Fruit fly (Drosophila melanogaster) whole organism, embryonic: ENCODE results near the gene bab1.

Source experiments
- Bdp1 ChIP-seq: fragments of 200-800 bp; sonication (Bioruptor generic); optimal IDR thresholded peaks from 3 replicates; lab custom pipeline; 2016; ENCODE audit warnings: missing biosample characterization, missing genetic modification characterization
- CG10959 ChIP-seq: fragments of 200-800 bp; sonication (Bioruptor generic); IDR thresholded peaks from 2 replicates; pipeline ENCODE4 v1.3.6; 2022; ENCODE audit warnings: missing biosample characterization, missing genetic modification characterization
- CG10979 ChIP-seq: fragments of 200-800 bp; sonication (Bioruptor generic); optimal IDR thresholded peaks from 2 replicates; lab custom pipeline; 2018; ENCODE audit warnings: missing biosample characterization, mild to moderate bottlenecking, missing genetic modification characterization, moderate library complexity
- CG11085 ChIP-seq: fragments of 200-800 bp; sonication (Bioruptor generic); IDR thresholded peaks from 2 replicates; pipeline ENCODE4 v1.3.6; 2022; ENCODE audit warnings: missing biosample characterization, missing genetic modification characterization
- CG12104 ChIP-seq: fragments of 200-800 bp; sonication (Bioruptor generic); optimal IDR thresholded peaks from 3 replicates; lab custom pipeline; 2016; ENCODE audit warnings: missing biosample characterization, missing genetic modification characterization
- CG12769 ChIP-seq: fragments of 200-800 bp; sonication (Bioruptor generic); optimal IDR thresholded peaks from 2 replicates; lab custom pipeline; 2019; ENCODE audit warnings: missing biosample characterization, mild to moderate bottlenecking, missing genetic modification characterization, moderate library complexity
- CG13123 ChIP-seq: fragments of 200-800 bp; sonication (Bioruptor generic); optimal IDR thresholded peaks from 2 replicates; lab custom pipeline; 2016; ENCODE audit warnings: missing biosample characterization, missing genetic modification characterization
- CG13894 ChIP-seq: fragments of 200-800 bp; sonication (Bioruptor generic); optimal IDR thresholded peaks from 3 replicates; lab custom pipeline; 2018; ENCODE audit warnings: missing biosample characterization, mild to moderate bottlenecking, missing genetic modification characterization, moderate library complexity
- CG14710 ChIP-seq: fragments of 200-800 bp; sonication (Bioruptor generic); optimal IDR thresholded peaks from 3 replicates; lab custom pipeline; 2019; ENCODE audit warnings: missing biosample characterization, mild to moderate bottlenecking, missing genetic modification characterization, moderate library complexity
- CG1603 ChIP-seq: fragments of 200-800 bp; sonication (Bioruptor generic); optimal IDR thresholded peaks from 2 replicates; lab custom pipeline; 2019; ENCODE audit warnings: missing biosample characterization, mild to moderate bottlenecking, missing genetic modification characterization, moderate library complexity
- CG1647 ChIP-seq: fragments of 200-800 bp; sonication (Bioruptor generic); optimal IDR thresholded peaks from 3 replicates; lab custom pipeline; 2016; ENCODE audit warnings: missing biosample characterization, missing genetic modification characterization
- CG16863 ChIP-seq: fragments of 200-800 bp; sonication (Bioruptor generic); optimal IDR thresholded peaks from 3 replicates; lab custom pipeline; 2016; ENCODE audit warnings: missing biosample characterization, missing genetic modification characterization
- CG17802 ChIP-seq: fragments of 200-800 bp; sonication (Bioruptor generic); optimal IDR thresholded peaks from 2 replicates; lab custom pipeline; 2018; ENCODE audit warnings: missing biosample characterization, mild to moderate bottlenecking, missing genetic modification characterization, moderate library complexity
- CG18476 ChIP-seq: fragments of 200-800 bp; sonication (Bioruptor generic); optimal IDR thresholded peaks from 2 replicates; lab custom pipeline; 2016; ENCODE audit warnings: missing biosample characterization, mild to moderate bottlenecking, missing genetic modification characterization
- CG2875 ChIP-seq: fragments of 200-800 bp; sonication (Bioruptor generic); optimal IDR thresholded peaks from 2 replicates; lab custom pipeline; 2017; ENCODE audit warnings: missing biosample characterization, mild to moderate bottlenecking, missing genetic modification characterization, missing genetic modification reagents
- CG32532 ChIP-seq: fragments of 200-800 bp; sonication (Bioruptor generic); IDR thresholded peaks from 2 replicates; pipeline ENCODE4 v1.3.6; 2022; ENCODE audit warnings: missing biosample characterization, missing genetic modification characterization
- CG7963 ChIP-seq: fragments of 200-800 bp; sonication (Bioruptor generic); IDR thresholded peaks from 3 replicates; pipeline ENCODE4 v1.3.6; 2022; ENCODE audit warnings: missing biosample characterization, missing genetic modification characterization; ENCODE audit not compliant: partially characterized antibody
- CG8281 ChIP-seq: fragments of 200-800 bp; sonication (Bioruptor generic); optimal IDR thresholded peaks from 2 replicates; lab custom pipeline; 2018; ENCODE audit warnings: missing biosample characterization, mild to moderate bottlenecking, missing genetic modification characterization, moderate library complexity
- CG9609 ChIP-seq: fragments of 200-800 bp; sonication (Bioruptor generic); optimal IDR thresholded peaks from 3 replicates; lab custom pipeline; 2016; ENCODE audit warnings: missing biosample characterization, missing genetic modification characterization
- CG9727 ChIP-seq: fragments of 200-800 bp; sonication (Bioruptor generic); optimal IDR thresholded peaks from 3 replicates; lab custom pipeline; 2017; ENCODE audit warnings: missing biosample characterization, mild to moderate bottlenecking, missing genetic modification characterization
- CG9797 ChIP-seq: fragments of 200-800 bp; sonication (Bioruptor generic); optimal IDR thresholded peaks from 3 replicates; lab custom pipeline; 2018; ENCODE audit warnings: missing biosample characterization, mild to moderate bottlenecking, missing genetic modification characterization
- Camta ChIP-seq: fragments of 200-800 bp; sonication (Bioruptor generic); optimal IDR thresholded peaks from 2 replicates; lab custom pipeline; 2016; ENCODE audit warnings: missing biosample characterization, missing genetic modification characterization
- Dip3 ChIP-seq: fragments of 200-800 bp; sonication (Bioruptor generic); optimal IDR thresholded peaks from 3 replicates; lab custom pipeline; 2016; ENCODE audit warnings: missing biosample characterization, missing genetic modification characterization
- Drgx ChIP-seq: fragments of 200-800 bp; sonication (Bioruptor generic); IDR thresholded peaks from 2 replicates; pipeline ENCODE4 v1.3.6; 2022; ENCODE audit warnings: missing biosample characterization, missing genetic modification characterization
- Nf-YB ChIP-seq: fragments of 200-800 bp; sonication (Bioruptor generic); optimal IDR thresholded peaks from 3 replicates; lab custom pipeline; 2019; ENCODE audit warnings: missing biosample characterization, mild to moderate bottlenecking, missing genetic modification characterization, moderate library complexity
- Oaz ChIP-seq: fragments of 200-800 bp; sonication (Bioruptor generic); IDR thresholded peaks from 2 replicates; pipeline ENCODE4 v1.3.6; 2022; ENCODE audit warnings: missing biosample characterization, missing genetic modification characterization
- Side ChIP-seq: fragments of 200-800 bp; sonication (Bioruptor generic); optimal IDR thresholded peaks from 2 replicates; lab custom pipeline; 2016; ENCODE audit warnings: missing biosample characterization, missing genetic modification characterization
- Six4 ChIP-seq: fragments of 200-800 bp; sonication (Bioruptor generic); optimal IDR thresholded peaks from 2 replicates; lab custom pipeline; 2016; ENCODE audit warnings: missing biosample characterization, missing genetic modification characterization
- Spps ChIP-seq: fragments of 200-800 bp; sonication (Bioruptor generic); optimal IDR thresholded peaks from 2 replicates; lab custom pipeline; 2018; ENCODE audit warnings: missing biosample characterization, mild to moderate bottlenecking, missing genetic modification characterization
- abd-A ChIP-seq: fragments of 200-800 bp; sonication (Bioruptor generic); optimal IDR thresholded peaks from 3 replicates; lab custom pipeline; 2019; ENCODE audit warnings: missing biosample characterization, mild to moderate bottlenecking, missing genetic modification characterization, moderate library complexity
- al ChIP-seq: fragments of 200-800 bp; sonication (Bioruptor generic); IDR thresholded peaks from 2 replicates; pipeline ENCODE4 v1.3.6; 2022; ENCODE audit warnings: missing biosample characterization, missing genetic modification characterization
- bab2 ChIP-seq: fragments of 200-800 bp; sonication (Bioruptor generic); optimal IDR thresholded peaks from 2 replicates; lab custom pipeline; 2016; ENCODE audit warnings: missing biosample characterization, missing genetic modification characterization
- chinmo ChIP-seq: fragments of 200-800 bp; sonication (Bioruptor generic); IDR thresholded peaks from 4 replicates; pipeline ENCODE4 v1.3.6; 2022; ENCODE audit warnings: missing biosample characterization, missing genetic modification characterization; ENCODE audit not compliant: partially characterized antibody
- corto ChIP-seq: fragments of 200-800 bp; sonication (Bioruptor generic); optimal IDR thresholded peaks from 2 replicates; lab custom pipeline; 2016; ENCODE audit warnings: missing biosample characterization, mild to moderate bottlenecking, missing genetic modification characterization, moderate library complexity
- cwo ChIP-seq: fragments of 200-800 bp; sonication (Bioruptor generic); optimal IDR thresholded peaks from 3 replicates; lab custom pipeline; 2017; ENCODE audit warnings: missing biosample characterization, missing genetic modification characterization, mild to moderate bottlenecking, moderate library complexity, missing genetic modification reagents
- dan ChIP-seq: fragments of 200-800 bp; sonication (Bioruptor generic); IDR thresholded peaks from 2 replicates; pipeline ENCODE4 v1.3.6; 2022; ENCODE audit warnings: missing biosample characterization, missing genetic modification characterization
- ewg ChIP-seq: fragments of 200-800 bp; sonication (Bioruptor generic); optimal IDR thresholded peaks from 3 replicates; lab custom pipeline; 2017; ENCODE audit warnings: mild to moderate bottlenecking, missing biosample characterization, missing genetic modification reagents, missing genetic modification characterization
- fd102C ChIP-seq: fragments of 200-800 bp; sonication (Bioruptor generic); optimal IDR thresholded peaks from 2 replicates; lab custom pipeline; 2018; ENCODE audit warnings: missing biosample characterization, mild to moderate bottlenecking, missing genetic modification characterization, moderate library complexity
- hth ChIP-seq: fragments of >200 bp; optimal IDR thresholded peaks from 2 replicates; lab custom pipeline; 2017; ENCODE audit warnings: inconsistent platforms
- inv ChIP-seq: fragments of 200-800 bp; sonication (Bioruptor generic); IDR thresholded peaks from 2 replicates; pipeline ENCODE4 v1.3.6; 2022; ENCODE audit warnings: missing biosample characterization, missing genetic modification characterization; ENCODE audit not compliant: partially characterized antibody
- jigr1 ChIP-seq: fragments of 200-800 bp; sonication (Bioruptor generic); IDR thresholded peaks from 3 replicates; pipeline ENCODE4 v1.3.6; 2022; ENCODE audit warnings: missing biosample characterization, missing genetic modification characterization
- kay ChIP-seq: fragments of 200-800 bp; sonication (Bioruptor generic); optimal IDR thresholded peaks from 2 replicates; lab custom pipeline; 2016; ENCODE audit warnings: missing biosample characterization, missing genetic modification characterization
- lov ChIP-seq, 2 experiments: fragments of 200-800 bp in 1 of 2; fragments of >200 bp in 1 of 2; sonication (Bioruptor generic) in 1 of 2; IDR thresholded peaks in 1 of 2; optimal IDR thresholded peaks in 1 of 2; 2 replicates in 1 of 2; 3 replicates in 1 of 2; pipeline versions ENCODE4 v1.3.6 to Lab custom; 2017 to 2022; ENCODE audit warnings: missing biosample characterization in 1 of 2, missing genetic modification characterization in 1 of 2
- nom ChIP-seq: fragments of 200-800 bp; sonication (Bioruptor generic); optimal IDR thresholded peaks from 2 replicates; lab custom pipeline; 2017; ENCODE audit warnings: missing biosample characterization, missing genetic modification characterization, mild to moderate bottlenecking, moderate library complexity, missing genetic modification reagents
- pita ChIP-seq: fragments of 200-800 bp; sonication (Bioruptor generic); optimal IDR thresholded peaks from 2 replicates; lab custom pipeline; 2017; ENCODE audit warnings: missing biosample characterization, mild to moderate bottlenecking, missing genetic modification characterization
- rib ChIP-seq: fragments of 200-800 bp; sonication (Bioruptor generic); IDR thresholded peaks from 2 replicates; pipeline ENCODE4 v1.3.6; 2022; ENCODE audit warnings: missing biosample characterization, missing genetic modification characterization
- sr ChIP-seq: fragments of 200-800 bp; sonication (Bioruptor generic); IDR thresholded peaks from 3 replicates; pipeline ENCODE4 v1.3.6; 2022; ENCODE audit warnings: missing biosample characterization, missing genetic modification characterization
- vvl ChIP-seq: fragments of 200-800 bp; sonication (Bioruptor generic); IDR thresholded peaks from 2 replicates; pipeline ENCODE4 v1.3.6; 2022; ENCODE audit warnings: missing biosample characterization, missing genetic modification characterization
- wdn ChIP-seq: fragments of 200-800 bp; sonication (Bioruptor generic); IDR thresholded peaks from 2 replicates; pipeline ENCODE4 v1.3.6; 2022; ENCODE audit warnings: missing biosample characterization, missing genetic modification characterization
- zfh1 ChIP-seq: fragments of 200-800 bp; sonication (Bioruptor generic); IDR thresholded peaks from 3 replicates; pipeline ENCODE4 v1.3.6; 2022; ENCODE audit warnings: missing biosample characterization, missing genetic modification characterization

Gene bab1

DNA sequence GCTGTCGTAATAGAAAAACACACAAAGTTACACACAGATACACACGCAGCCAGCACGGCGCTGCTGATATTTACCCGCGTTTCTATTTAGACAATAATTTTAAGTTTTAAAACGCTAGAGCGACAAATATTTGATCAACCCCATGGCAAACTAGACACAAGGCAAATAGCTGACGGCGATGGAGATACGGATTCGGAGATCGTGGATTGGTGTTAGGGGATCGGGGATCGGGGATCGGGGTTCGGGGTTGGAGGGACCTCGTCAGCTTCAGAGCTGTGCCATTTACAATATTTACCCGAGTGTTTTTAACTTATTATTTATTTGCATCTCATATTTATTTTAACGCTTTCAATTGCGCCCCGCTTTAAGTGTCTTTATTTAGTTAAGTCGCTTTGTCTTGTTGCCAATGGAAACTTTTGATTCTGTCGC lies 14.6 kb downstream of the bab1 start (continued):
- TF ChIP-seq lov (optimal IDR thresholded peaks at IDR 0.05; lab: Kevin White, UChicago) (no peak), lov (GFP tag; IDR thresholded peaks at IDR 0.05; lab: Robert Waterston, UW) (peak; percentile 79; the same call in 1 of the 3 replicates), CG16863 (GFP tag; lab: Kevin White, UChicago) (no peak), CG2875 (peak; percentile 84), ewg (peak; percentile 51), pita (GFP tag; lab: Kevin White, UChicago) (no peak), dan (GFP tag; lab: Robert Waterston, UW) (no peak), CG32532 (GFP tag; lab: Robert Waterston, UW) (peak; percentile 32; the same call in 1 of the 2 replicates), nom (no peak), CG13894 (tag; lab: Kevin White, UChicago) (peak; percentile 28), Nf-YB (GFP tag; lab: Kevin White, UChicago) (peak; percentile 53), Bdp1 (GFP tag; lab: Kevin White, UChicago) (no peak), Side (GFP tag; lab: Kevin White, UChicago) (peak; percentile 57), zfh1 (peak; percentile 54; the same call in 2 of the 3 replicates), CG9609 (GFP tag; lab: Kevin White, UChicago) (peak; percentile 12), fd102C (peak; percentile 13), CG10979 (peak; percentile 11), vvl (peak; percentile 76), CG17802 (peak; percentile 21), sr (GFP tag; lab: Robert Waterston, UW) (peak; percentile 44; the same call in 2 of the 3 replicates), CG1603 (tag; lab: Kevin White, UChicago) (peak; percentile 79), kay (GFP tag; lab: Kevin White, UChicago) (peak; percentile 22), al (no peak), inv (GFP tag; lab: Robert Waterston, UW) (no peak), abd-A (tag; lab: Kevin White, UChicago) (no peak), CG11085 (GFP tag; lab: Robert Waterston, UW) (0 out of 2 replicates have a peak, but pooled peaks have one; percentile 27), CG8281 (tag; lab: Kevin White, UChicago) (peak; percentile 58), CG10959 (no peak), Dip3 (GFP tag; lab: Kevin White, UChicago) (no peak), CG9727 (GFP tag; lab: Kevin White, UChicago) (peak; percentile 68), CG18476 (GFP tag; lab: Kevin White, UChicago) (no peak), CG9797 (GFP tag; lab: Kevin White, UChicago) (peak; percentile 4), hth (lab: Kevin White, UChicago) (no peak), Oaz (GFP tag; lab: Robert Waterston, UW) (no peak), CG12104 (GFP tag; lab: Kevin White, UChicago) (peak; percentile 76), Camta (GFP tag; lab: Kevin White, UChicago) (peak; percentile 45), Six4 (GFP tag; lab: Kevin White, UChicago) (peak; percentile 2), chinmo (no peak), CG14710 (tag; lab: Kevin White, UChicago) (peak; percentile 66), corto (no peak), Spps (tag; lab: Kevin White, UChicago) (no peak), wdn (peak; percentile 31; the same call in 1 of the 2 replicates), rib (GFP tag; lab: Robert Waterston, UW) (peak; percentile 49; the same call in 1 of the 2 replicates), cwo (peak; percentile 46), CG13123 (GFP tag; lab: Kevin White, UChicago) (peak; percentile 33), Drgx (GFP tag; lab: Robert Waterston, UW) (no peak), CG7963 (no peak), CG1647 (GFP tag; lab: Kevin White, UChicago) (peak; percentile 27), jigr1 (GFP tag; lab: Robert Waterston, UW) (no peak), CG12769 (tag; lab: Kevin White, UChicago) (peak; percentile 90), bab2 (GFP tag; lab: Kevin White, UChicago) (peak; percentile 14)
